Fruit fly (Drosophila melanogaster) whole organism, embryonic: ENCODE results near the gene SC35.
A peak's percentile ranks its signal among the peaks of the same experiment; 100 is the strongest.

Source experiments
- Asciz ChIP-seq: fragments of 200-800 bp; sonication (Bioruptor generic); optimal IDR thresholded peaks from 2 replicates; lab custom pipeline; 2017; ENCODE audit warnings: missing biosample characterization, mild to moderate bottlenecking, missing genetic modification characterization, missing genetic modification reagents
- BtbVII ChIP-seq: fragments of 200-800 bp; sonication (Bioruptor generic); optimal IDR thresholded peaks from 3 replicates; lab custom pipeline; 2017; ENCODE audit warnings: missing biosample characterization, mild to moderate bottlenecking, missing genetic modification characterization
- CG10543 ChIP-seq: fragments of 200-800 bp; sonication (Bioruptor generic); optimal IDR thresholded peaks from 3 replicates; lab custom pipeline; 2017; ENCODE audit warnings: missing biosample characterization, mild to moderate bottlenecking, missing genetic modification characterization, moderate library complexity
- CG10979 ChIP-seq: fragments of 200-800 bp; sonication (Bioruptor generic); optimal IDR thresholded peaks from 2 replicates; lab custom pipeline; 2018; ENCODE audit warnings: missing biosample characterization, mild to moderate bottlenecking, missing genetic modification characterization, moderate library complexity
- CG12104 ChIP-seq: fragments of 200-800 bp; sonication (Bioruptor generic); optimal IDR thresholded peaks from 3 replicates; lab custom pipeline; 2016; ENCODE audit warnings: missing biosample characterization, missing genetic modification characterization
- CG12299 ChIP-seq: fragments of 200-800 bp; sonication (Bioruptor generic); optimal IDR thresholded peaks from 2 replicates; lab custom pipeline; 2018; ENCODE audit warnings: missing biosample characterization, mild to moderate bottlenecking, missing genetic modification characterization
- CG1233 ChIP-seq: fragments of 200-800 bp; sonication (Bioruptor generic); optimal IDR thresholded peaks from 4 replicates; lab custom pipeline; 2018; ENCODE audit warnings: missing biosample characterization, mild to moderate bottlenecking, missing genetic modification characterization
- CG14014 ChIP-seq: fragments of 200-800 bp; sonication (Bioruptor generic); IDR thresholded peaks from 2 replicates; pipeline ENCODE4 v1.3.6; 2022; ENCODE audit warnings: missing biosample characterization, missing genetic modification characterization
- CG15073 ChIP-seq: fragments of 200-800 bp; sonication (Bioruptor generic); optimal IDR thresholded peaks from 2 replicates; lab custom pipeline; 2016; ENCODE audit warnings: missing biosample characterization, missing genetic modification characterization
- CG15479 ChIP-seq: fragments of 200-800 bp; sonication (Bioruptor generic); optimal IDR thresholded peaks from 3 replicates; lab custom pipeline; 2019; ENCODE audit warnings: missing biosample characterization, mild to moderate bottlenecking, missing genetic modification characterization, moderate library complexity
- CG15514 ChIP-seq: fragments of 200-800 bp; sonication (Bioruptor generic); optimal IDR thresholded peaks from 3 replicates; lab custom pipeline; 2017; ENCODE audit warnings: missing biosample characterization, missing genetic modification characterization, mild to moderate bottlenecking, moderate library complexity, missing genetic modification reagents
- CG15601 ChIP-seq: fragments of 200-800 bp; sonication (Bioruptor generic); optimal IDR thresholded peaks from 3 replicates; lab custom pipeline; 2019; ENCODE audit warnings: missing biosample characterization, mild to moderate bottlenecking, missing genetic modification characterization, moderate library complexity
- CG17361 ChIP-seq: fragments of 200-800 bp; sonication (Bioruptor generic); IDR thresholded peaks from 3 replicates; pipeline ENCODE4 v1.3.6; 2022; ENCODE audit warnings: missing biosample characterization, missing genetic modification characterization
- CG17385 ChIP-seq: fragments of 200-800 bp; sonication (Bioruptor generic); optimal IDR thresholded peaks from 3 replicates; lab custom pipeline; 2018; ENCODE audit warnings: missing biosample characterization, mild to moderate bottlenecking, missing genetic modification characterization
- CG2202 ChIP-seq: fragments of 200-800 bp; sonication (Bioruptor generic); optimal IDR thresholded peaks from 2 replicates; lab custom pipeline; 2018; ENCODE audit warnings: missing biosample characterization, mild to moderate bottlenecking, missing genetic modification characterization
- CG4328 ChIP-seq: fragments of 200-800 bp; sonication (Bioruptor generic); optimal IDR thresholded peaks from 3 replicates; lab custom pipeline; 2017; ENCODE audit warnings: missing biosample characterization, missing genetic modification reagents, missing genetic modification characterization
- CG5180 ChIP-seq: fragments of 200-800 bp; sonication (Bioruptor generic); optimal IDR thresholded peaks from 3 replicates; lab custom pipeline; 2017; ENCODE audit warnings: missing biosample characterization, missing genetic modification characterization, mild to moderate bottlenecking, moderate library complexity, missing genetic modification reagents
- CG7372 ChIP-seq: fragments of 200-800 bp; sonication (Bioruptor generic); IDR thresholded peaks from 2 replicates; pipeline ENCODE4 v1.3.6; 2022; ENCODE audit warnings: missing biosample characterization, missing genetic modification characterization
- CG7987 ChIP-seq: fragments of 200-800 bp; sonication (Bioruptor generic); optimal IDR thresholded peaks from 2 replicates; lab custom pipeline; 2018; ENCODE audit warnings: missing biosample characterization, mild to moderate bottlenecking, missing genetic modification characterization, moderate library complexity
- CG8765 ChIP-seq: fragments of 200-800 bp; sonication (Bioruptor generic); IDR thresholded peaks from 2 replicates; pipeline ENCODE4 v1.3.6; 2022; ENCODE audit warnings: missing biosample characterization, missing genetic modification characterization
- CG9437 ChIP-seq: fragments of 200-800 bp; sonication (Bioruptor generic); optimal IDR thresholded peaks from 2 replicates; lab custom pipeline; 2018; ENCODE audit warnings: missing biosample characterization, mild to moderate bottlenecking, missing genetic modification characterization
- CrebB ChIP-seq: fragments of 200-800 bp; sonication (Bioruptor generic); optimal IDR thresholded peaks from 3 replicates; lab custom pipeline; 2018; ENCODE audit warnings: missing biosample characterization, mild to moderate bottlenecking, missing genetic modification characterization
- D19B ChIP-seq: fragments of 200-800 bp; sonication (Bioruptor generic); optimal IDR thresholded peaks from 2 replicates; lab custom pipeline; 2017; ENCODE audit warnings: missing biosample characterization, mild to moderate bottlenecking, missing genetic modification characterization
- Gug ChIP-seq: fragments of 200-800 bp; sonication (Bioruptor generic); IDR thresholded peaks from 4 replicates; pipeline ENCODE4 v1.3.6; 2022; ENCODE audit warnings: missing biosample characterization, missing genetic modification characterization
- HLH54F ChIP-seq: fragments of 200-800 bp; sonication (Bioruptor generic); optimal IDR thresholded peaks from 3 replicates; lab custom pipeline; 2016; ENCODE audit warnings: missing biosample characterization, missing genetic modification characterization
- HLHmδ ChIP-seq: fragments of 200-800 bp; sonication (Bioruptor generic); optimal IDR thresholded peaks from 2 replicates; lab custom pipeline; 2018; ENCODE audit warnings: missing biosample characterization, mild to moderate bottlenecking, missing genetic modification characterization, moderate library complexity
- Mad ChIP-seq: fragments of 200-800 bp; sonication (Bioruptor generic); optimal IDR thresholded peaks from 2 replicates; lab custom pipeline; 2016; ENCODE audit warnings: missing biosample characterization, missing genetic modification characterization
- NFAT ChIP-seq: fragments of 200-800 bp; sonication (Bioruptor generic); IDR thresholded peaks from 2 replicates; pipeline ENCODE4 v1.3.6; 2022; ENCODE audit warnings: missing biosample characterization, missing genetic modification characterization
- Nf-YC ChIP-seq: fragments of 200-800 bp; optimal IDR thresholded peaks from 3 replicates; lab custom pipeline; 2019; ENCODE audit warnings: missing biosample characterization, mild to moderate bottlenecking, missing genetic modification characterization, moderate library complexity
- Side ChIP-seq: fragments of 200-800 bp; sonication (Bioruptor generic); optimal IDR thresholded peaks from 2 replicates; lab custom pipeline; 2016; ENCODE audit warnings: missing biosample characterization, missing genetic modification characterization
- YL-1 ChIP-seq: fragments of 200-800 bp; sonication (Bioruptor generic); optimal IDR thresholded peaks from 3 replicates; lab custom pipeline; 2017; ENCODE audit warnings: missing biosample characterization, mild to moderate bottlenecking, missing genetic modification characterization
- abd-A ChIP-seq: fragments of 200-800 bp; sonication (Bioruptor generic); optimal IDR thresholded peaks from 3 replicates; lab custom pipeline; 2019; ENCODE audit warnings: missing biosample characterization, mild to moderate bottlenecking, missing genetic modification characterization, moderate library complexity
- aop ChIP-seq: fragments of 200-800 bp; sonication (Bioruptor generic); IDR thresholded peaks from 2 replicates; pipeline ENCODE4 v1.3.6; 2022; ENCODE audit warnings: missing biosample characterization, missing genetic modification characterization
- ato ChIP-seq: fragments of 200-800 bp; sonication (Bioruptor generic); IDR thresholded peaks from 2 replicates; pipeline ENCODE4 v1.3.6; 2022; ENCODE audit warnings: missing biosample characterization, missing genetic modification characterization; ENCODE audit not compliant: partially characterized antibody
- bbx ChIP-seq: fragments of 200-800 bp; sonication (Bioruptor generic); IDR thresholded peaks from 2 replicates; pipeline ENCODE4 v1.3.6; 2022; ENCODE audit warnings: missing biosample characterization, missing genetic modification characterization; ENCODE audit not compliant: partially characterized antibody
- chif ChIP-seq, 2 experiments: fragments of 200-800 bp; sonication (Bioruptor generic); optimal IDR thresholded peaks; 3 replicates each; lab custom pipeline; 2016; ENCODE audit warnings: missing biosample characterization in 2 of 2, missing genetic modification characterization in 2 of 2
- dan ChIP-seq: fragments of 200-800 bp; sonication (Bioruptor generic); IDR thresholded peaks from 2 replicates; pipeline ENCODE4 v1.3.6; 2022; ENCODE audit warnings: missing biosample characterization, missing genetic modification characterization
- danr ChIP-seq: fragments of 200-800 bp; sonication (Bioruptor generic); IDR thresholded peaks from 2 replicates; pipeline ENCODE4 v1.3.6; 2022; ENCODE audit warnings: missing biosample characterization, missing genetic modification characterization
- fd64A ChIP-seq: fragments of 200-800 bp; sonication (Bioruptor generic); optimal IDR thresholded peaks from 3 replicates; lab custom pipeline; 2018; ENCODE audit warnings: missing biosample characterization, mild to moderate bottlenecking, missing genetic modification characterization
- gro ChIP-seq: fragments of 200-800 bp; sonication (Bioruptor generic); optimal IDR thresholded peaks from 2 replicates; lab custom pipeline; 2016; ENCODE audit warnings: missing biosample characterization, missing genetic modification characterization
- ind ChIP-seq: fragments of 200-800 bp; sonication (Bioruptor generic); optimal IDR thresholded peaks from 3 replicates; lab custom pipeline; 2016; ENCODE audit warnings: missing biosample characterization, missing genetic modification characterization
- nom ChIP-seq: fragments of 200-800 bp; sonication (Bioruptor generic); optimal IDR thresholded peaks from 2 replicates; lab custom pipeline; 2017; ENCODE audit warnings: missing biosample characterization, missing genetic modification characterization, mild to moderate bottlenecking, moderate library complexity, missing genetic modification reagents
- rib ChIP-seq: fragments of 200-800 bp; sonication (Bioruptor generic); IDR thresholded peaks from 2 replicates; pipeline ENCODE4 v1.3.6; 2022; ENCODE audit warnings: missing biosample characterization, missing genetic modification characterization
- seq ChIP-seq: fragments of 200-800 bp; sonication (Bioruptor generic); IDR thresholded peaks from 2 replicates; pipeline ENCODE4 v1.3.6; 2022; ENCODE audit warnings: missing biosample characterization, missing genetic modification characterization
- sug ChIP-seq: fragments of 200-800 bp; optimal IDR thresholded peaks from 2 replicates; lab custom pipeline; 2019; ENCODE audit warnings: missing biosample characterization, mild to moderate bottlenecking, missing genetic modification characterization, moderate library complexity
- wdn ChIP-seq: fragments of 200-800 bp; sonication (Bioruptor generic); IDR thresholded peaks from 2 replicates; pipeline ENCODE4 v1.3.6; 2022; ENCODE audit warnings: missing biosample characterization, missing genetic modification characterization
- zen ChIP-seq: fragments of 200-800 bp; sonication (Bioruptor generic); optimal IDR thresholded peaks from 3 replicates; lab custom pipeline; 2018; ENCODE audit warnings: missing biosample characterization, mild to moderate bottlenecking, missing genetic modification characterization, moderate library complexity

Gene SC35

dm6 chr2L:12460767-12461739, 26.6 kb upstream of the SC35 start (continued):
- peak; percentile 55 for TF ChIP-seq Side (GFP tag; lab: Kevin White, UChicago)
- peak; percentile 72 for TF ChIP-seq fd64A
- TF ChIP-seq CG10979 (tag; lab: Kevin White, UChicago), result no peak
- peak; percentile 20 for TF ChIP-seq Mad (GFP tag; lab: Kevin White, UChicago)
- TF ChIP-seq CrebB (tag; lab: Kevin White, UChicago), result peak; percentile 87
- peak; percentile 20 for TF ChIP-seq CG15601 (tag; lab: Kevin White, UChicago)
- peak in 1 of 2 experiments; percentile 8 for TF ChIP-seq chif (GFP tag; optimal IDR thresholded peaks at IDR 0.05; lab: Kevin White, UChicago)
- TF ChIP-seq CG8765 (GFP tag; lab: Robert Waterston, UW), result no peak
- TF ChIP-seq CG1233, result peak; percentile 70
- TF ChIP-seq BtbVII, result peak; percentile 88
- TF ChIP-seq Nf-YC, result peak; percentile 66
- peak; percentile 71; the same call in 1 of the 2 replicates for TF ChIP-seq seq
- peak; percentile 82 for TF ChIP-seq CG15514 (GFP tag; lab: Kevin White, UChicago)
- peak; percentile 97 for TF ChIP-seq CG10543 (GFP tag; lab: Kevin White, UChicago)
- peak; percentile 75 for TF ChIP-seq sug (tag; lab: Kevin White, UChicago)
- peak; percentile 58 for TF ChIP-seq HLHmδ (GFP tag; lab: Kevin White, UChicago)
- TF ChIP-seq CG15479 (GFP tag; lab: Kevin White, UChicago), result peak; percentile 85
- peak; percentile 60 for TF ChIP-seq Asciz (GFP tag; lab: Kevin White, UChicago)
- TF ChIP-seq abd-A (tag; lab: Kevin White, UChicago), result peak; percentile 99
- TF ChIP-seq HLH54F, result no peak
- TF ChIP-seq wdn (GFP tag; lab: Robert Waterston, UW), result no peak
- peak; percentile 39; the same call in 1 of the 2 replicates for TF ChIP-seq ato (GFP tag; lab: Robert Waterston, UW)
- TF ChIP-seq CG9437 (GFP tag; lab: Kevin White, UChicago), result no peak
- peak; percentile 50; the same call in 1 of the 2 replicates for TF ChIP-seq NFAT (GFP tag; lab: Robert Waterston, UW)
- peak; percentile 76 for TF ChIP-seq zen (tag; lab: Kevin White, UChicago)
- TF ChIP-seq CG7372 (GFP tag; lab: Robert Waterston, UW), result no peak
- no peak for TF ChIP-seq danr (GFP tag; lab: Robert Waterston, UW)
- peak; percentile 85 for TF ChIP-seq nom (GFP tag; lab: Kevin White, UChicago)
- TF ChIP-seq CG7987, result peak; percentile 67
- peak; percentile 72 for TF ChIP-seq CG12299
- peak; percentile 70 for TF ChIP-seq CG17385
- no peak for TF ChIP-seq Gug (GFP tag; lab: Robert Waterston, UW)
- no peak for TF ChIP-seq dan (GFP tag; lab: Robert Waterston, UW)
- peak; percentile 47; the same call in 1 of the 3 replicates for TF ChIP-seq CG17361 (GFP tag; lab: Robert Waterston, UW)
- TF ChIP-seq CG5180 (GFP tag; lab: Kevin White, UChicago), result peak; percentile 76
- peak; percentile 80 for TF ChIP-seq YL-1 (GFP tag; lab: Kevin White, UChicago)
- peak; percentile 63; the same call in 1 of the 2 replicates for TF ChIP-seq CG14014 (GFP tag; lab: Robert Waterston, UW)
- peak; percentile 28 for TF ChIP-seq CG12104
- TF ChIP-seq ind (GFP tag; lab: Kevin White, UChicago), result no peak
- peak; percentile 22 for TF ChIP-seq CG2202
- TF ChIP-seq CG4328 (GFP tag; lab: Kevin White, UChicago), result peak; percentile 83
- peak; percentile 85 for TF ChIP-seq rib (GFP tag; lab: Robert Waterston, UW)
- TF ChIP-seq D19B (GFP tag; lab: Kevin White, UChicago), result peak; percentile 12
- no peak for TF ChIP-seq CG15073 (GFP tag; lab: Kevin White, UChicago)
- TF ChIP-seq gro (GFP tag; lab: Kevin White, UChicago), result peak; percentile 47
- TF ChIP-seq bbx, result peak; percentile 57; the same call in 1 of the 2 replicates
- no peak for TF ChIP-seq aop (GFP tag; lab: Robert Waterston, UW)
